Worm (Caenorhabditis elegans): ENCODE data around the gene T19A5.3.

The T19A5.3 gene

DNA sequence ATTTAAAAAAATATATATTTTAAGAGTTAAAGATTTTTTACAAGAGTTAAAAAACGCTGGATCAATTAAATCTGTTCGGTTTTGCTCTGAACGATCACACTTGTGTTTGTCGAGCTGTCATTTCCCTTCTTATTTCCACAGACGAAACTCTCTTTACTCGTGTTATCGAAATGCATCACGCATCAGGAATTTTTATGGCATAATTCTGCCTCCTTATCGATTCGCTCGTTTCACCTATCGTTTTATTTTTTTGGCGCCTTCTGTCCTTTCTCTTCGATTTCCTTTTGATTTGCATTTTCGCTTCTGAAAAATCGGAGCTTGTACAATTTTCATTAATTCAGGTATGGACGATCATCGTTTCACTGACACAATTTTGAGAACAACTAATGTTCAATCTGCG is 4.5 kb upstream of the T19A5.3 start:
- TF ChIP-seq unc-62 (GFP tag; optimal IDR thresholded peaks at IDR 0.05): no peak

DNA sequence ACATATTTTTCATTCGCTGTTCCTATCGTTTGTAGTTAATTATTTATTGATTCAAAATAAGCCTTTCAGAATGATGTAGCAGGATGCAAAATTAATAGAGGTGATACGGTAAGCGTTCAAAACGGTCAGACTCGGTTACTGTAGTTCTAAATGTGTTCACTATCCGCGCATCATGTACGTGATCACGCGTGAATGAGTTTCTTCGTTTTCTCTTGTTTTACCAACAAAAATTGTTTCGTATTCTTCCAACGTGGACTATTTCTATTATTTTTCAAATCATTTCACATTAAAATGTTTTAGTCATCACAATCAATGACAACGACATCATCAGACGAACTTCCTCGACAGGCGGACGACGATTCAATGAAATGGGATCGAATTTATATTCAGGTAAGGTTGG is 3.6 kb upstream of the T19A5.3 start, which contains the start of gene gck-1:
Gene gck-1 (plus strand): TSS at position 301 of the 400 bp plus-strand sequence.
- no peak for TF ChIP-seq unc-62 (GFP tag; optimal IDR thresholded peaks at IDR 0.05)

DNA sequence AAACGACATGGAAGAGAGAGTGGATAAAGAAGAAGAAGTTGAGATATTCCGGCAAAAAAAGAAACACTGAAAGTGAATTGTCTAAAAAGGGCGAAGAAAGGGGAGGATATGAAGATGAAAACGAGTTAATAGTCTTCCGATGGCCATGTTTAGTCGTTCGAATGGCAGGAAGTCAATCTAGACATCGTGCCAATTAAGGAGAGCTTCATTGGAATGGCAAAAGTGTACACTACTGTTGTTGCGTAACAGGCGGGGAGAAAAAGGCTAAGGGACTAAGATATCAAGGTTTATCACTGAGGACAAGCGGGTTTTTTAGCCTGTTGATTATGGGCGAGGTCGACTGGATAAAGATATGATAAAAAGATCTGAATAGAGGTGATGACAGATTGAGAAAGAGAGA is 2.3 kb upstream of the T19A5.3 start:
- TF ChIP-seq unc-62 (GFP tag; optimal IDR thresholded peaks at IDR 0.05): no peak

DNA sequence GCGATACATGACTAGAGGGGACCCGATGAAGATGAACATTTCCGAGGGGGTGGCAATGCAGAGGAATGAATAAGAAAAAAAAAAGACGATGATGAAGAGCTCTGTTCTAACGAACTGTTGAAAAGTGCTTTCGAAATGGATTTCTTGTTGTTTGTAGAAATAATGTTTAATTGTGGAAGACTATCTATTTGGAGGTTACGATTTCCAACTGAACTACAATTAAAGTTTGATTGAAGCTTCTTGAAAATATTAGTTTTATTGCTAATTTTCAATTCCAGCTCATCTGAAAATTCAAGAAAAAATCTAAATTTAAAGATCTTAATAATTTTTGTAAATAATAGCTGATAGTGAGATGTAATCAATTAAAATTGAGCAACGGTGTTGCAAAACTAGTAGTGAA is 618 bp upstream of the T19A5.3 start:
- no peak for TF ChIP-seq unc-62 (GFP tag; optimal IDR thresholded peaks at IDR 0.05)

DNA sequence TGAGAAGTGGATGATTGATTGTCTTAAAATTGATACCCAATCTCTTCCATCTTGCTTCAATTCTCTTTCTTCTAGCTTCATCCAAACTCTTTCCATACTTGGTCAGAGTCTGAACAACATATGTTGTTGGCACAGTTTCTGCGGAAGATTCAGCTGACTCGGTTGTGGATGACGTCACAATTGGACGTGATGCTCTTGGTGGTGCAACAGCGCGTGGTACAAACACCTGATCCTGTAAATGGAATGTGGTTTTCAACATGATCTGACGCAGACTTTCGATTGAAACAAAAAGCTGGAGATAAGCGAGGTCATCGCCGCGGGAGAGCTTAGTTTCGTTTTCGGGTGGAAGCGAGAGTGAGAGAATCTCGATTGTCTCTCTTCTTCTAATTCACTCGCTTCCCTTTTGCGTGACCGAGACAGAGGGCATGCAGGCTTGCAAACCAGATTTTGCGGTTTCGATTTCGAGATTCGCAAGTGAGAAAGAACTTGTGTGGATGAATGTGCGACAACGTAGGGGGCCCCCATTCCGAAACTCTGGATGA is 1.4 kb downstream of the T19A5.3 start:
- TF ChIP-seq unc-62 (GFP tag; optimal IDR thresholded peaks at IDR 0.05): no peak

DNA sequence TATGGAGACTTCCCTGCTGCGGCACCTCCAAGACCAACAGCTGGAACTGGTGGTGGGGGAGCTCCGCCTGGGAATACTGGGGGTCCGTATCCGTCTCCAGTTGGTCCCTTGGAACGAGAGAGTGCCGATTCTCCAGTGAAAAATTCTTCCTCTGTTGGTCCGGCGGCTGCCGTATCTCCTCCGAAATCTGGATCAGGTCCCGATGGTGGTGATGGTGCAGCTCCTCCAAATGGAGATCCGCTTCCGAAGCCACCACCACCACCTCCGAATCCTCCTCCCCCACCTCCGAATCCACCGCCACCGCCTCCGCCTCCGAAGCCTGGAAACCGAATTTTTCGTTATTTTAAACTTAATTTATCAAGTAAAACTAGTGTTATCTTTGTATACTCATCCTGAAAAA is 3.4 kb downstream of the T19A5.3 start:
- TF ChIP-seq unc-62 (GFP tag; optimal IDR thresholded peaks at IDR 0.05): no peak

DNA sequence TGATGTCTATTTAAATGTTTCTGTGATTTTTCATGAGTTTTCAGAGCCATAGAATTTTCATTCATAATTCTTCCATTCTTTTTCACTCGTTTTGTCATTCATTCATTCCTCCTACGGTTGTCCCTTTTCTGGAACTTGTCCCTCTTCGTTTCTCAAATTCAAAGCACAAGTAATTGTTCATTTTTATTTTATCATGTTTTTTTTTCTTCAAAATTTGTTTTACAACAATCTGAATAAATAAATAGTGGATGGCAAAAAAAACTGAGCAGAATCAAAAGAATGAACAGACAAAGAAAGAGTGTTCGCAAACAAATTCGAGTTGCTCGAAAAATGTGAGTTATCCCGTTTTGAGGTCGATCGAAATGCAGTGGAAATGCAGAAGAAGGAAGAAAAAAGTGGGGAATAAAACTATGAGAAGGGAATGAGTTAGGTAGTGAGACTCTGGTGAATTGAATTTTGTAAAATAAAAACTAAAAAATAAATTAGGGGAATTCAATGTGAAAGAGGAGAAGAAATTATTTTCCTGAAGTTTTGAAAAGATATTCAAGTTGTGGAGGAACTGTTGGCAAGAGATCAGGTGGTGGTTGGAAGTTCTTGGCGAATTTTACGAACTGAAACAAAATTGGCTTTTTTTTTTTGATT is 4.3 kb downstream of the T19A5.3 start:
- no peak for TF ChIP-seq unc-62 (GFP tag; optimal IDR thresholded peaks at IDR 0.05)

DNA sequence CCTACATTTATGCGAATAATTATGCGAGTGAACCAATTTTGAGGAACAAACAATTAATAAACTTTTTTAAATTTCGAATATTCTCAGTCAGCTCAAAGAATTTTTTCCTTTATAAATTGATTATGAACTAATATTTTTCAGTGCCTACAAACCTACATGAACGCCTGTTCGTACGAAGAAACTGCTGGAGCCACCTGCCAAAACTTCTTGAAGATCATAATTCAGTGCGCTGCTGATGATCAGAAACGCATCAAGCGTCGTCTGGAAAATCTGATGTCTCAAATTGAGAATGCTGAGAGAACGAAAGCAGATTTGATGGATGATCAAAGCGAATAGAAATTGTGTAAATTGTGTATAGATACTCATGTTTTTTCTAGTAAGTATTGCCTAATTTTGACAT is 4.9 kb downstream of the T19A5.3 start:
- TF ChIP-seq unc-62 (GFP tag; optimal IDR thresholded peaks at IDR 0.05): no peak

DNA sequence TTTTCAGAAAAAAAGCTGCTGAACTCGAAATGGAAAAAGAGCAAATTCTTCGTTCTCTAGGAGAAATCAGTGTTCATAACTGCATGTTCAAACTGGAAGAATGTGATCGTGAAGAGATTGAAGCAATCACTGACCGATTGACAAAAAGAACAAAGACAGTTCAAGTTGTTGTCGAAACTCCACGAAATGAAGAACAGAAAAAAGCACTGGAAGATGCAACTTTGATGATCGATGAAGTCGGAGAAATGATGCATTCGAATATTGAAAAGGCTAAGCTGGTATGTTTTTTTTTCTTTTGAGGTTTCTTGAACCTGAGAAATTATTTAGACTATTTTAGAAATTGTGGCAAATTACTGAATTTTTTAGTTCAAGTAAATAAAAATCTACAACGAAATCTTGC is 5.4 kb downstream of the T19A5.3 start:
- TF ChIP-seq unc-62 (GFP tag; optimal IDR thresholded peaks at IDR 0.05): no peak

DNA sequence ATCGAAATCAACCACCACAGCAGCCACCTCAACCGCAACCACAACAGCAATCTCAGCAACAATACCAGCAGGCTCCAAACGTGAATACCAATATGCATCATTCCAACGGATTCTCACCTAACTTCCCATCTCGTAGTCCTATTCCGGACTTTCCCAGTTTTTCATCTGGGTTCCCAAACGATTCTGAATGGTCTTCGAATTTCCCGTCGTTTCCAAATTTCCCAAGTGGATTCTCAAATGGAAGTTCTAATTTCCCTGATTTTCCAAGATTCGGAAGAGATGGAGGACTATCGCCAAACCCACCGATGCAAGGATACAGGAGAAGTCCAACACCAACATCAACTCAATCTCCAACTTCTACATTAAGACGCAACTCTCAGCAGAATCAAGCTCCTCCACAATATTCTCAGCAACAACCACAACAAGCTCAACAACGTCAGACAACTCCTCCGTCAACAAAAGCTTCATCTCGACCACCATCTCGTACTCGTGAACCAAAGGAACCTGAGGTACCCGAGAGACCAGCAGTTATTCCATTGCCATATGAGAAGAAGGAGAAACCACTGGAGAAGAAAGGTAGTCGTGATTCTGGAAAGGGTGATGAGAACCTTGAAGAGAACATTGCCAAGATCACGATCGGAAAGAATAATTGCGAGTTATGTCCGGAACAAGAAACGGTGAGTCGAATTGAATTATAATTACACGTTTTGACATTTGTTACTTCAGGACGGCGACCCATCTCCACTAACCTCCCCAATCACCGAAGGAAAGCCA is 6.2 kb downstream of the T19A5.3 start:
- no peak for TF ChIP-seq unc-62 (GFP tag; optimal IDR thresholded peaks at IDR 0.05)

DNA sequence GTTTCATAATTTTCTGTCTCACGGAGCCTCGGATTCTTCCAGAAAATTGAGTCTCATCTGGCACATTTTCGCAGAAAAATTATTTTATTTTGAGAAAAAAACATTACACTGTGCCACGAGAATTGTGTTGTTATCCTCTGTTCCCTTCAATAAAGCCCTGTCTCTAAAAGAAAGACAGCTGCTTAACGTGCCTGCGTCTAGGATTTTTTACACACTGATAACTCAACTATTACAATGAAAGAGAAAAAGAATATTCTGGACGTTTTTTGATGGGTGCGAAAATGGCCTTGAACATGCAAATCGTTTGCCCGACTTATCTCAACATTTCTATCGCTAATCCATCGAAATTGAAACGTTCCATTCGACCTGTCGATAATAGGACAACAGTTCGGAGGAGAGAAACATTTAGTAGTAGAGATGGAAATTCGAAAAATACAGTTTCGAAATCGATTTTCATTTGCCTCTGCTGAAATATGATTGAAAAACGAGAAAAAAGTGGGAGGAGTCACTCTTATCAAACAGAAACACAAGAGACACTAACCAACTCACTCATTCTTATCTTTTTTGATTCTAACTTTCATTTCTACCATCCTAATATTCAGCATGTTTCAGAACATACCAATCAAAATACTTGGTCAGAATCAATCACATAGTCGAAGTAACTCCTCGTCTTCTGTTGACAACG is 6.9 kb downstream of the T19A5.3 start:
- no peak for TF ChIP-seq unc-62 (GFP tag; optimal IDR thresholded peaks at IDR 0.05)

DNA sequence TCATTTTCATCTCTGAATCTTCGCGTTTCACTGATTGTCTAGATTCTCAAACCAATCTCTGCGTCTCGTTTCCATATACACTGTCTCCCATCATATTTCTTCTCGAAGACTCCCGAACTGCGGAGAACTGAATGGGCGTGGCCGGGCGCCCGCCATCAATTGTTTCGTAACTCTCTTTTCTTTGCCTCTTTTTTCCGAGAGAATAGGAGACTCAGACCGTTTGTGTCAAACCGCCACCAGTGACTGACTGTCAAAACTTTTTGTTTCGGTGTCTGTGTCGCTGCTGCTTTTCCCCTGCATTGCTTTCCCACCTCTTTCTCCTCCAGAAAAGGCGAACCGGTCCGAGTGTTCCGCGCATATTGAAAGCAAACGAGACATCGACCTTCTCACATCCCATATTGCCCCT is 7.7 kb downstream of the T19A5.3 start, which contains the start of gene unc-23:
Gene unc-23 (plus strand): TSS at position 176 of the 406 bp plus-strand sequence.
- TF ChIP-seq unc-62 (GFP tag; optimal IDR thresholded peaks at IDR 0.05): no peak

DNA sequence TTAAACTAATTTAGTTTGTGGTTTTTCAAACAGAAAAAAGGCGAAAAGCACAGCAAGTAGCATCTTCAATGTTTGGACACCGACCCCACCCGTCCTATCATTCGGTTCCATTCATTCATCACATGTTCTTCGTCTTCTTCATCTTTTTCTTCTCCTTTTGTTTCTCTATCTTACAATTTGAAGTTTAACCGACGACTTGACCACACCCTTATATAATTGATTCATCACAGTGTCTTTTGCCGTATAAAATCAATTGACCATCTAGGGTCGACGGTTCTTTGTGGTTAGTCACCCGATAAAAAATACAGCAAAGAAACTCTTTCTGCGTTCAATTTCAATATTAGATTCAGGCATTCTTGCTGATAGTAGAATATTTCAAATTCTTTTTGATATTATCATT is 8.8 kb downstream of the T19A5.3 start:
- no peak for TF ChIP-seq unc-62 (GFP tag; optimal IDR thresholded peaks at IDR 0.05)

DNA sequence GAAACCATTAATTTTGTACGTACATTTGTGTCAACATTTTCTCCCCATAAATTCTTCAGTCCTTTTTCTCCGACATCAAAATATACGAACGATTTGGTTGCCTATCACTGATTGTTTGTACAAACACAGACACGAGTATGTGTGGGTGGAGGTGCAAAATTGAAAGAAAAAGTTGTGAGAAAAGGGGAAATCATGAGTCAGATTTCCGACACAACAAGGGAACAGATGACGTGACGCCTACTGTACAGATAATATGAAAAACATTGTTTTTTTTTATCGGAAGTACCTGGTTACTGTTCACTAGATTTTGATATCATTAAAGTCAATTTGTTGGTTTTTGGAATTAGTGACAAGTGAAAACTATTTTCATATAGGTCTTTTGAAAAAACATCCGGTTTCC is 9.6 kb downstream of the T19A5.3 start:
- no peak for TF ChIP-seq unc-62 (GFP tag; optimal IDR thresholded peaks at IDR 0.05)

DNA sequence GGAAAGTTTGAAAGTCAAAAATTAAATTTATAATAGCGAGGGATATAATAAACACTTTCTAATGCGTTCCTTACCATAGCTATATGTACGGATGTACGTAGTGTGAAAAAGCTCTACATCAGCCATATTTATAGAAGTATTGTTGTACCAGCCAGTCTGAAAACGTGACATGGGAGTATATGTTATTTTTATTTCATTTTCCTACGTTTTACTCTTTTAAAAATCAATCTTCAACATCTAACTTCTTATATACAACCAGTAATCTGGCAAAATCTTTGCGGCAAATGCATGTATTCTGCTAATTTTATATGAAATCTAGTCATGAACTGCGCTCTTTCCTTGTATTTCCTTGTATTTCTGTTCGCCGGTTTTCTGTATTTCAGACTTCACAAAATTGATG is 11.5 kb downstream of the T19A5.3 start, which contains the start of gene H14N18.2:
Gene H14N18.2 (plus strand): TSS at position 301 of the 400 bp plus-strand sequence.
- TF ChIP-seq unc-62 (GFP tag; optimal IDR thresholded peaks at IDR 0.05): no peak

DNA sequence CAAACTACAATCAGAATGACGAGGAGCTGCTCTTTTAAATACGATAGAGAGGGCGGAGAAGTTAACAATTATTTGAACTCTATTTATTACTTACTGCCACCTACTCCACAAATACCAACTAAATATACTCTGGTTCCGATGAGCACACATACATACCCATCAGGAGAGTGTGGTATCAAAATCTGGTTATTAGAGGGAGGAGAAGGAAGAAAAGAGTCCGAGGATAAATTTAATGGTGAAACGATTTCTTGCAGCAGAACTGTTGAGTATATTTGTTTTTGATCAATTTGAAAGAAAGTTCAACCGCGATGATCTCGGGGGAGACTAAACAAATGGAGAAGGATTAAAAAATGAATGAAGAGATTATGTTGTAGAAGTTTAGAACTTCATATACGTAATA is 14.9 kb downstream of the T19A5.3 start, which contains the start of gene H14N18.4:
Gene H14N18.4 (minus strand): TSS at position 12 of the 400 bp plus-strand sequence.
- no peak for TF ChIP-seq unc-62 (GFP tag; optimal IDR thresholded peaks at IDR 0.05)

Data from whole organism, dauer.